Fruit fly (Drosophila melanogaster): Measurements from ENCODE around the gene per.
A peak's percentile ranks its signal among the peaks of the same experiment; 100 is the strongest.

DNA sequence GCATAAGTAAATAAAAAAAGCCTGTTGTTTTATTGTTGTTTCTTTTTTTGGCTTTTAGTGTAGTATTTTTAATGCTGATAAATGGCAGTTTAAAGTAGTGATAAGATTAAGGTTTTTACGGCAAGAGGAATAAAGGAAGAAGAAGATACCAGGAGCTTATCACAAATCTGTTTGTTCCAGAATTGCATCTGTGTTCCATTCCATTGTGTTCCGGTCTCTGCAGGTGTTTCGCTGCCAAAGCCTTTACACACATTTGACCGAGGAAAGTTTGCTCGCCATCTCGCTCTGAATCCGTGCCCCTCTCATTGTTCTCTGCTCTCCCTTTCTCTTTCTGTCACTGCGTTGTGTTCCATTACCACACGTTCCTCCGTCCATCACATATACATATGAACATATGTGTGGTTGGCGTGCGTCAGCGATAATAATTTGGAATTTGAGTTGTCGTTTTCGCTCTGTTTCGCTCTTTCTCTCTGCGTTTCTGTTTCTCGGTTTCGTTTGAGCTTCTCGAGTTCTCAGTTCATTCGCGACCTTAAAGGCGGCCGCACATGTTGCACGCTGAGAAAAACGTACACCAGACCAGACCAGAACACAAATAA, 27.0 kb upstream of the per start:
- TF ChIP-seq CG30020 (tag; optimal IDR thresholded peaks at IDR 0.05) (peak; percentile 14), Opbp (GFP tag; IDR thresholded peaks at IDR 0.05; ENCODE audit: partially characterized antibody) (no peak), org-1 (GFP tag; optimal IDR thresholded peaks at IDR 0.05) (no peak), CG11247 (GFP tag; IDR thresholded peaks at IDR 0.05) (no peak), tin (GFP tag; optimal IDR thresholded peaks at IDR 0.05) (no peak), CG43689 (GFP tag; IDR thresholded peaks at IDR 0.05) (no peak), CG8924 (tag; optimal IDR thresholded peaks at IDR 0.05) (no peak), Dfd (GFP tag; optimal IDR thresholded peaks at IDR 0.05) (no peak), CG4360 (GFP tag; IDR thresholded peaks at IDR 0.05) (no peak), CG8478 (optimal IDR thresholded peaks at IDR 0.05) (no peak)

All from whole organism, embryonic.